Worm (Caenorhabditis elegans) whole organism, early embryonic: ENCODE data around the gene nlp-60.

ENCODE experiments used
- B0310.2 ChIP-seq: sonication (generic microtip); optimal IDR thresholded peaks from 2 replicates; lab custom pipeline; 2016; ENCODE audit warnings: mild to moderate bottlenecking, missing genetic modification characterization, missing compliant biosample characterization
- aly-1 ChIP-seq: sonication (generic microtip); optimal IDR thresholded peaks from 2 replicates; lab custom pipeline; 2016; ENCODE audit warnings: missing genetic modification characterization, missing compliant biosample characterization
- ama-1 ChIP-seq: fragments of 150-350 bp; optimal IDR thresholded peaks from 2 replicates; lab custom pipeline; 2014
- ceh-13 ChIP-seq: fragments of 200-800 bp; sonication (Bioruptor generic); optimal IDR thresholded peaks from 2 replicates; lab custom pipeline; 2018; ENCODE audit warnings: mild to moderate bottlenecking, missing genetic modification characterization, missing compliant biosample characterization
- ets-7 ChIP-seq: sonication (generic microtip); optimal IDR thresholded peaks from 2 replicates; lab custom pipeline; 2016; ENCODE audit warnings: missing genotype, missing genetic modification characterization, missing compliant biosample characterization
- flt-1 ChIP-seq: fragments of 200-800 bp; sonication (Bioruptor generic); IDR thresholded peaks from 2 replicates; pipeline ENCODE4 v1.3.6; 2022; ENCODE audit warnings: missing genetic modification characterization, missing compliant biosample characterization
- hmg-4 ChIP-seq: fragments of 200-800 bp; sonication (Bioruptor generic); optimal IDR thresholded peaks from 2 replicates; lab custom pipeline; 2018; ENCODE audit warnings: mild to moderate bottlenecking, missing genetic modification characterization, missing compliant biosample characterization
- pes-1 ChIP-seq: fragments of 200-800 bp; sonication (Bioruptor generic); IDR thresholded peaks from 2 replicates; pipeline ENCODE4 v1.3.6; 2022; ENCODE audit warnings: missing genetic modification reagents, missing genetic modification characterization, missing compliant biosample characterization
- sea-1 ChIP-seq: fragments of 200-800 bp; sonication (Bioruptor generic); conservative IDR thresholded peaks from 2 replicates; pipeline ENCODE4 v1.3.6; 2022; ENCODE audit warnings: missing genetic modification characterization, missing compliant biosample characterization
- tbx-37 ChIP-seq: fragments of 200-800 bp; sonication (Bioruptor generic); conservative IDR thresholded peaks from 2 replicates; pipeline ENCODE4 v1.3.6; 2022; ENCODE audit warnings: missing genetic modification reagents, missing genetic modification characterization, missing compliant biosample characterization
- tra-4 ChIP-seq: sonication (generic microtip); optimal IDR thresholded peaks from 2 replicates; lab custom pipeline; 2017; ENCODE audit warnings: missing genetic modification characterization, missing compliant biosample characterization

- TF ChIP-seq pes-1 (GFP tag; lab: Robert Waterston, UW) (no peak), flt-1 (GFP tag; lab: Robert Waterston, UW) (no peak), B0310.2 (tag; lab: Kevin White, UChicago) (no peak), ama-1 (lab: Kevin White, UChicago) (no peak), tbx-37 (GFP tag; lab: Robert Waterston, UW) (no peak), ets-7 (tag; lab: Kevin White, UChicago) (no peak), aly-1 (tag; lab: Kevin White, UChicago) (no peak), ceh-13 (GFP tag; lab: Kevin White, UChicago) (no peak), tra-4 (no peak), hmg-4 (GFP tag; lab: Kevin White, UChicago) (no peak), sea-1 (no peak)
Observed at ce11 chrIV:8708046-8708445, 28.9 kb upstream of the nlp-60 start.
